Worm (Caenorhabditis elegans): Measurements from ENCODE around the gene srx-13.

Gene srx-13

DNA sequence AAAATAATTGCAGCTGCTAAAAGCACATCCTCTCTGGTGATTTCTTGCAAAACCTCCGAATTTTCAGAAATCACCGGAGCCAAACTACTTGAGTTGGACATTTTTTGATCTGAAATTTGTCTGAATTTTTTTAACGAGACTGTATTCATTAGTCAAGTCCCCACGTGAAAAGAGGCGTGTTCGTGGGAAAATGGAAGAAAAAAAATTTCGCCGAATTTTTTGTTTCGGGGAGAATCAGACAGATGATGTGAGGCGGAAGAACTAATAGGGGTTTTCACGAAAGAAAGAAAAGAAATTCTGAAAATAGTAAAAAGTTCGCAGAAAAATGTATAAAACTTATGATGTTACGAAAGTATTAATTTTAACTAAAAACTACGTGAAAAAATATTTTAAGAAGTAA lies at the start of gene srx-13:
Gene srx-13, minus strand, starts transcription at position 101 of the 400 bp plus-strand sequence.
- TF ChIP-seq ref-2 (tag; optimal IDR thresholded peaks at IDR 0.05), result no peak
- no peak for TF ChIP-seq hlh-13 (GFP tag; optimal IDR thresholded peaks at IDR 0.05)
- TF ChIP-seq ama-1 (optimal IDR thresholded peaks at IDR 0.05), result no peak
- TF ChIP-seq T23F11.4 (GFP tag; optimal IDR thresholded peaks at IDR 0.05), result no peak
- no peak for TF ChIP-seq eyg-1 (tag; optimal IDR thresholded peaks at IDR 0.05)
- TF ChIP-seq tbx-7 (tag; optimal IDR thresholded peaks at IDR 0.05), result no peak
- TF ChIP-seq pha-4 (tag; optimal IDR thresholded peaks at IDR 0.05), result no peak
- TF ChIP-seq fkh-6 (tag; optimal IDR thresholded peaks at IDR 0.05), result no peak
- TF ChIP-seq lin-11 (tag; optimal IDR thresholded peaks at IDR 0.05), result no peak
- no peak for TF ChIP-seq nfya-1 (tag; optimal IDR thresholded peaks at IDR 0.05)
- TF ChIP-seq ztf-16 (tag; optimal IDR thresholded peaks at IDR 0.05), result no peak
- no peak for TF ChIP-seq hlh-6 (tag; optimal IDR thresholded peaks at IDR 0.05)
- TF ChIP-seq unc-42 (tag; optimal IDR thresholded peaks at IDR 0.05), result no peak

DNA sequence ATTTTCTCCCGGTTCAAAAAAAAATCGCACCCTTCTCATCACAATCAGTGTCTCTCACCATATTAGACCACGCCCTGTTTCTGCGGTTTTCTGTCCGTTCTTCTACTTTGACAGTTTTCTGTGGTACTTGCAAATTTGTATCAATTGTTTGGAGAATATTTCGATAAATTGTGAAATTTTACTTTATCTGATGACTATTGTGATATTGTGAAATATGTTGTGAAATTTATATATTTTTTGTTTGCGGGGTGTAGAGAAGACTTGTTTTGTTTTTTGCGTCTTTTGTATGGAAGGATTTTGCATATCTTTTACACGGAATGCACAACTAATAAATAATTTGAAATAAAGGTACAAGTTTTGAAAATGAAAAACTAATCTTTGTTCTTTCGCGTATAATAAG lies 48.9 kb upstream of the srx-13 start:
- TF ChIP-seq syd-9 (tag; optimal IDR thresholded peaks at IDR 0.05) (no peak), pros-1 (tag; optimal IDR thresholded peaks at IDR 0.05) (no peak), C38D4.7 (GFP tag; optimal IDR thresholded peaks at IDR 0.05) (no peak), ama-1 (optimal IDR thresholded peaks at IDR 0.05) (no peak), F13H6.1 (tag; optimal IDR thresholded peaks at IDR 0.05) (no peak), sox-4 (tag; optimal IDR thresholded peaks at IDR 0.05) (no peak), hlh-30 (tag; optimal IDR thresholded peaks at IDR 0.05; ENCODE audit: insufficient read depth) (no peak), npax-4 (tag; optimal IDR thresholded peaks at IDR 0.05) (no peak), hlh-6 (tag; optimal IDR thresholded peaks at IDR 0.05) (no peak), pag-3 (tag; optimal IDR thresholded peaks at IDR 0.05; ENCODE audit: borderline replicate concordance) (no peak), fkh-6 (tag; optimal IDR thresholded peaks at IDR 0.05) (no peak), zip-5 (tag; optimal IDR thresholded peaks at IDR 0.05) (no peak)

DNA sequence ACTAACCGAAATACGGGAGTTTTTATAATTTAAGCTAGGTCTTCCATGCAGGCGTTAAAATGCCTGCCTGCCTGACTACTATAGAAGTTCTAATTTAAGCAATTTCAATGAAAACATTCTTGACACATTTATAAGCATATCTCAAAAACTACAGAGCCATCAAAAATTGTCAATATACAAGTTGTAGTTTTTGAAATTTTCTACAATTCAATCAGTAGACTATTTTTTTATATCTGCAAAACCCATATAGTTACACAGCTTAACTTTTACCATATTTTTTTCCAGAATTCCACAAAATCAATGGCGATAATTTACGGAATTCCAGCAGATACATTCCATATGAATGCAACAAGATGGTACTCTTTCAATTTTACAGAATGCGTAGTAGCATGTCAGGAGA lies 44.7 kb upstream of the srx-13 start, which contains the start of gene C50A2.7:
Gene C50A2.7, plus strand, starts transcription at position 301 of the 400 bp plus-strand sequence.
- TF ChIP-seq ceh-14 (tag; optimal IDR thresholded peaks at IDR 0.05), result no peak
- TF ChIP-seq ahr-1 (tag; optimal IDR thresholded peaks at IDR 0.05), result no peak
- no peak for TF ChIP-seq unc-55 (GFP tag; optimal IDR thresholded peaks at IDR 0.05)
- no peak for TF ChIP-seq ama-1 (optimal IDR thresholded peaks at IDR 0.05)
- no peak for TF ChIP-seq ceh-19 (GFP tag; optimal IDR thresholded peaks at IDR 0.05)
- no peak for TF ChIP-seq nhr-232 (tag; optimal IDR thresholded peaks at IDR 0.05)

DNA sequence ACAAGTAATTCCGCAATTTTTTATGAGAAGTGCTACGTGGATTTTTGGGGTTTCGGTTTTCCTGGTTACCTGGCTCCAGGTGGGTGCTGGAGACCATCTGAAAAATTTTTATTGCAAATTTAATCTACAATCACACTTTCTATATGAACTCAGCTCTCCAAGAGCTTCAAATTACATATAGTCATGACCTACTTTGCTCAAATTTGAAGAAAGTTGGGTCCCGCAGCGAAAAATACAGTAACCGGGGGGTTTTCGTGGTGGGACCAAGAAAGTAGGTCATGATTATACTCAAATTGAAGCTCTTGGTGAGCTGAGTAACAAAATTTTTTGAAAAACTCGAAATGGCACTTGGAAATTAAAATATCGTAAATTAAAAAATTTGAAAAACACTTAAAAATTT lies 41.9 kb upstream of the srx-13 start, which contains the start of gene ets-8:
Gene ets-8, minus strand, starts transcription at position 101 of the 400 bp plus-strand sequence.
- no peak for TF ChIP-seq pat-9 (tag; optimal IDR thresholded peaks at IDR 0.05)
- TF ChIP-seq unc-86 (tag; optimal IDR thresholded peaks at IDR 0.05), result no peak
- no peak for TF ChIP-seq T23F11.4 (GFP tag; optimal IDR thresholded peaks at IDR 0.05)
- TF ChIP-seq npax-4 (tag; optimal IDR thresholded peaks at IDR 0.05), result no peak
- no peak for TF ChIP-seq ceh-9 (tag; optimal IDR thresholded peaks at IDR 0.05)
- TF ChIP-seq gmeb-2 (tag; optimal IDR thresholded peaks at IDR 0.05), result no peak
- no peak for TF ChIP-seq sox-4 (tag; optimal IDR thresholded peaks at IDR 0.05)
- TF ChIP-seq unc-3 (GFP tag; conservative IDR thresholded peaks at IDR 0.05), result no peak
- no peak for TF ChIP-seq unc-3 (tag; optimal IDR thresholded peaks at IDR 0.05)
- no peak for TF ChIP-seq ets-4 (tag; optimal IDR thresholded peaks at IDR 0.05)
- no peak for TF ChIP-seq hlh-13 (GFP tag; optimal IDR thresholded peaks at IDR 0.05)
- no peak for TF ChIP-seq eyg-1 (tag; optimal IDR thresholded peaks at IDR 0.05)
- no peak for TF ChIP-seq che-1 (tag; optimal IDR thresholded peaks at IDR 0.05)
- TF ChIP-seq ceh-18 (tag; optimal IDR thresholded peaks at IDR 0.05), result no peak
- no peak for TF ChIP-seq hlh-8 (tag; optimal IDR thresholded peaks at IDR 0.05)
- TF ChIP-seq ref-2 (tag; optimal IDR thresholded peaks at IDR 0.05), result no peak
- TF ChIP-seq ttx-3 (tag; optimal IDR thresholded peaks at IDR 0.05), result no peak
- no peak for TF ChIP-seq nfya-1 (tag; optimal IDR thresholded peaks at IDR 0.05)
- no peak for TF ChIP-seq dve-1 (tag; optimal IDR thresholded peaks at IDR 0.05)

Measured in whole organism, late embryonic.